Worm (Caenorhabditis elegans) whole organism, L1 larva: ENCODE data around the gene F58E6.5.

Source experiments
- blmp-1 ChIP-seq: fragments of 150-350 bp; optimal IDR thresholded peaks from 2 replicates; lab custom pipeline; 2014; ENCODE audit warnings: missing biosample characterization, missing genetic modification characterization
- fos-1 ChIP-seq: fragments of 150-350 bp; optimal IDR thresholded peaks from 2 replicates; lab custom pipeline; 2014; ENCODE audit warnings: missing biosample characterization, missing genetic modification characterization
- hlh-4 ChIP-seq: sonication (generic microtip); optimal IDR thresholded peaks from 2 replicates; lab custom pipeline; 2016; ENCODE audit warnings: mild to moderate bottlenecking, missing genetic modification characterization, missing compliant biosample characterization

ce11 chrV:9758437-9758836 is 4.1 kb upstream of the F58E6.5 start:
- TF ChIP-seq blmp-1 (tag; lab: Kevin White, UChicago) (peak; percentile 96), hlh-4 (tag; lab: Kevin White, UChicago) (no peak), fos-1 (tag; lab: Kevin White, UChicago) (no peak)
